Fruit fly (Drosophila melanogaster): Measurements from ENCODE around the gene CG7255.

The CG7255 gene

DNA sequence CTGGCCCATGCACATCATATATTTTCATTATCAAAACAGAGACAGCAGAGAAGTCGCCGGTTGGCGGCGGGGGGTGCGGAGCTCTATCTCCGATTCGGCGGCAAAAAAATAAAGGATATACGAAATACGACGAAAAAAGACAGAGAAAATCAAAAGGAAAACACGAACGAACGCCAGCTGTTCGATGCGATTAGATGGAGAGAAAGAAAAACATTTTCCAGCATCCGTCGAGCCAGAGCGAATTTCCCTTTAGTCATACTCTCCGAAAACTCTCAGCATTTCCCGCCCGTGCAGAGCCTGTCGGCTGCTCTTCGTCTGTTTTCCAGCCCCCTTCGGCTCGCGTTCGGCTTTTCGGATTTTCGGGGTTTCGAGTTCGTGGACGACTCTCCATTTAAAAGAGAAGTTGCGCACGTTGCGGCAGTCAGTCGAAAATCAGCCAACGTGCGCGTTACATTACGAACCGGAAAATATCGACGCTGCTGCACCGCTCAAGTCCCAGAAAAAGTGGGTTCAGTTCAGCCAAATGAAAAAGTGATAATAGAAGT lies 32.3 kb downstream of the CG7255 start, which contains the start of gene Toll-6 (continued):
- TF ChIP-seq CG6854 (GFP tag; optimal IDR thresholded peaks at IDR 0.05), result no peak
- TF ChIP-seq Deaf1 (tag; optimal IDR thresholded peaks at IDR 0.05), result peak; percentile 99
- TF ChIP-seq dmrt11E (tag; optimal IDR thresholded peaks at IDR 0.05), result no peak
- TF ChIP-seq CG13894 (tag; optimal IDR thresholded peaks at IDR 0.05), result peak; percentile 9
- TF ChIP-seq ewg (GFP tag; optimal IDR thresholded peaks at IDR 0.05), result peak; percentile 41
- TF ChIP-seq eve (GFP tag; optimal IDR thresholded peaks at IDR 0.05), result no peak
- TF ChIP-seq CG13287 (GFP tag; IDR thresholded peaks at IDR 0.05; ENCODE audit: partially characterized antibody), result no peak
- TF ChIP-seq pzg (GFP tag; optimal IDR thresholded peaks at IDR 0.05), result no peak
- no peak for TF ChIP-seq E2f1 (GFP tag; IDR thresholded peaks at IDR 0.05)
- TF ChIP-seq crc (GFP tag; optimal IDR thresholded peaks at IDR 0.05), result no peak

DNA sequence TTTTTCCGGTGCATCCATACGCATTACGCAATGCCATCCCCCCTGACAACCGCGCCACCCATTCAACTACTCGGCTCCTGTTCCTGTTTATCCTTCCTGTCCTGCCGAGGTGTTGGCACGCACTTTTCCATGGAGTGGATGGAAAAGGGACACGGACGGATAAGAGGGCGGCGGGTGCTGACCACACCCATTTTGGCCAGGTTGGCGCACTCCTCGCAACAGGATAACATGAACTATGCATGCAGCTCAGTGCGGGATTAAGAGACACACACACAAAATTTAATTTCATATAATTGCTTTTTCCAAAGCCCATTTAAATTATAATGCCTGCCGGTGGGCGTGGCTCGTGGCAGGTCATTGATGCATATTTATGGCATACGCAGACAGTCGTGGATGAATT lies 40.9 kb downstream of the CG7255 start:
- TF ChIP-seq lilli (GFP tag; optimal IDR thresholded peaks at IDR 0.05) (no peak), Med (GFP tag) (peak; percentile 61), Ets65A (GFP tag) (peak; percentile 73)

DNA sequence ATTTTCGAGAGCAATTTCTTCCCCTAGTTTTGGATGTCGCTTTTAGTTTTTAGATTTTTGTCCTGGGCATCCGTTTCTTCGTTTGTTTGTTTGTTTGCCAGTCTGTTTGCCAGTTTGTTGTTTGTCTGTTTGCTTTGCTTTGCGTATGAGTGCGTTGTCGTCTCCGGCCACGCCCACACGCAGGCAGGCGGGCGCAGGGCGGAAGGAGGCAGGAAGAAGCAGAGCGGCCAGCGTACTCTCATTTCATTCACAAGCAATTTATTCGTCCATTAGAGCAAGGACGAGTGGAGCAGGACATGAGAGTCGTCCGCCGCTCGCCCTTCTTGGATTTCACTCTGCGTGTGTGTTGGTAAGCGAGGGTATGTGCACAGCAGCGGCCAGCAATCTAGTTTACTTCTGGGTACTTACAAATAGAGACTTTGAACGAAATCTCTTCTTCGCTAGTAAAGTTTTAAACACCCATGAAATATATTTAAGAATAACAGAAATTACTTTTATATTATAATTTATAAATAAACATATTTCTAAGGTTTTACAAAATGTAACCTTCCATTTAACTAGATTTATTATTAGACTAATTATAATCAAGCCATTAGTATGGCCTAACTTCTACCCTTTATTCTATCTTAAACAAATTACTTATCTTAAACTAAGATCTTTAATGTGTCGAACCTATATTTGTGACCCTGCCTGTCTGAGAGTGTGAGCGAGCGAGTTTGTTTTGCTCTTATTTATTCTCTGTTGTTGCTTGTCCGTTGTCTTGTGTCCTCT lies 43.8 kb downstream of the CG7255 start:
- TF ChIP-seq CG9437 (GFP tag; optimal IDR thresholded peaks at IDR 0.05) (peak; percentile 67), Pdp1 (GFP tag; optimal IDR thresholded peaks at IDR 0.05) (peak in 1 of 2 experiments; percentile 26), Sry-β (GFP tag; optimal IDR thresholded peaks at IDR 0.05) (peak; percentile 6), pros (GFP tag; optimal IDR thresholded peaks at IDR 0.05) (no peak), klu (GFP tag; IDR thresholded peaks at IDR 0.05) (no peak), wor (GFP tag; IDR thresholded peaks at IDR 0.05) (0 out of 2 replicates have a peak, but pooled peaks have one; percentile 19), dimm (GFP tag; IDR thresholded peaks at IDR 0.05) (no peak), hth (optimal IDR thresholded peaks at IDR 0.05) (no peak), pan (optimal IDR thresholded peaks at IDR 0.05) (no peak), pan (GFP tag; optimal IDR thresholded peaks at IDR 0.05 in 1 of 2, IDR thresholded peaks at IDR 0.05 in 1 of 2) (peak in 1 of 2 experiments; percentile 13), CrebB (tag; optimal IDR thresholded peaks at IDR 0.05) (peak; percentile 11), Xrp1 (GFP tag; IDR thresholded peaks at IDR 0.05) (peak; percentile 76), CG10462 (GFP tag; optimal IDR thresholded peaks at IDR 0.05) (peak; percentile 46), esg (GFP tag; conservative IDR thresholded peaks at IDR 0.05) (0 out of 2 replicates have a peak, but pooled peaks have one; percentile 19), CG9797 (GFP tag; optimal IDR thresholded peaks at IDR 0.05) (no peak), CG4424 (GFP tag; optimal IDR thresholded peaks at IDR 0.05) (peak; percentile 72), CG11695 (GFP tag; IDR thresholded peaks at IDR 0.05) (peak; percentile 74), CG30020 (tag; optimal IDR thresholded peaks at IDR 0.05) (peak; percentile 46), CG4282 (GFP tag; optimal IDR thresholded peaks at IDR 0.05) (no peak), oc (tag; optimal IDR thresholded peaks at IDR 0.05) (no peak), scrt (GFP tag; optimal IDR thresholded peaks at IDR 0.05) (peak; percentile 50), CG1603 (tag; optimal IDR thresholded peaks at IDR 0.05) (peak; percentile 23), CG1529 (GFP tag; optimal IDR thresholded peaks at IDR 0.05) (peak; percentile 50), abd-A (tag; optimal IDR thresholded peaks at IDR 0.05) (no peak), CG3407 (GFP tag; optimal IDR thresholded peaks at IDR 0.05) (peak; percentile 21), CG13775 (GFP tag; optimal IDR thresholded peaks at IDR 0.05) (peak; percentile 78), CG18011 (GFP tag; optimal IDR thresholded peaks at IDR 0.05) (no peak), eve (GFP tag; optimal IDR thresholded peaks at IDR 0.05) (no peak), CG10654 (GFP tag; optimal IDR thresholded peaks at IDR 0.05) (peak; percentile 1), jigr1 (GFP tag; IDR thresholded peaks at IDR 0.05) (no peak), nmo (GFP tag; optimal IDR thresholded peaks at IDR 0.05) (peak; percentile 91), CG30403 (GFP tag; optimal IDR thresholded peaks at IDR 0.05) (peak; percentile 52), sug (tag; optimal IDR thresholded peaks at IDR 0.05) (peak; percentile 53), nerfin-1 (tag; optimal IDR thresholded peaks at IDR 0.05) (peak; percentile 73)

Data from whole organism, embryonic.